Fruit fly (Drosophila melanogaster) whole organism, embryonic: ENCODE results near the gene ens.
A peak's percentile ranks its signal among the peaks of the same experiment; 100 is the strongest.

Experiments
- Asciz ChIP-seq: fragments of 200-800 bp; sonication (Bioruptor generic); optimal IDR thresholded peaks from 2 replicates; lab custom pipeline; 2017; ENCODE audit warnings: missing biosample characterization, mild to moderate bottlenecking, missing genetic modification characterization, missing genetic modification reagents
- Bgb ChIP-seq: fragments of 200-800 bp; sonication (Bioruptor generic); IDR thresholded peaks from 2 replicates; pipeline ENCODE4 v1.3.6; 2022; ENCODE audit warnings: missing biosample characterization, missing genetic modification characterization; ENCODE audit not compliant: partially characterized antibody
- BtbVII ChIP-seq: fragments of 200-800 bp; sonication (Bioruptor generic); optimal IDR thresholded peaks from 3 replicates; lab custom pipeline; 2017; ENCODE audit warnings: missing biosample characterization, mild to moderate bottlenecking, missing genetic modification characterization
- CG12155 ChIP-seq: fragments of 200-800 bp; sonication (Bioruptor generic); optimal IDR thresholded peaks from 3 replicates; lab custom pipeline; 2016; ENCODE audit warnings: missing biosample characterization, missing genetic modification characterization
- CG12391 ChIP-seq: fragments of 200-800 bp; sonication (Bioruptor generic); optimal IDR thresholded peaks from 3 replicates; lab custom pipeline; 2018; ENCODE audit warnings: missing biosample characterization, mild to moderate bottlenecking, missing genetic modification characterization, moderate library complexity
- CG14014 ChIP-seq: fragments of 200-800 bp; sonication (Bioruptor generic); IDR thresholded peaks from 2 replicates; pipeline ENCODE4 v1.3.6; 2022; ENCODE audit warnings: missing biosample characterization, missing genetic modification characterization
- CG15514 ChIP-seq: fragments of 200-800 bp; sonication (Bioruptor generic); optimal IDR thresholded peaks from 3 replicates; lab custom pipeline; 2017; ENCODE audit warnings: missing biosample characterization, missing genetic modification characterization, mild to moderate bottlenecking, moderate library complexity, missing genetic modification reagents
- CG15601 ChIP-seq: fragments of 200-800 bp; sonication (Bioruptor generic); optimal IDR thresholded peaks from 3 replicates; lab custom pipeline; 2019; ENCODE audit warnings: missing biosample characterization, mild to moderate bottlenecking, missing genetic modification characterization, moderate library complexity
- CG16815 ChIP-seq: fragments of 200-800 bp; sonication (Bioruptor generic); optimal IDR thresholded peaks from 3 replicates; lab custom pipeline; 2017; ENCODE audit warnings: missing biosample characterization, mild to moderate bottlenecking, missing genetic modification characterization
- CG17829 ChIP-seq: fragments of 200-800 bp; optimal IDR thresholded peaks from 2 replicates; lab custom pipeline; 2019; ENCODE audit warnings: missing biosample characterization, mild to moderate bottlenecking, missing genetic modification characterization, moderate library complexity
- CG18764 ChIP-seq: fragments of 200-800 bp; sonication (Bioruptor generic); optimal IDR thresholded peaks from 3 replicates; lab custom pipeline; 2016; ENCODE audit warnings: missing biosample characterization, missing genetic modification characterization
- CG2199 ChIP-seq: fragments of 200-800 bp; sonication (Bioruptor generic); IDR thresholded peaks from 3 replicates; pipeline ENCODE4 v1.3.6; 2022; ENCODE audit warnings: missing biosample characterization, missing genetic modification characterization
- CG32767 ChIP-seq: fragments of 200-800 bp; sonication (Bioruptor generic); IDR thresholded peaks from 2 replicates; pipeline ENCODE4 v1.3.6; 2022; ENCODE audit warnings: missing biosample characterization, missing genetic modification characterization
- CG42726 ChIP-seq: fragments of 200-800 bp; sonication (Bioruptor generic); IDR thresholded peaks from 2 replicates; pipeline ENCODE4 v1.3.6; 2022; ENCODE audit warnings: missing biosample characterization, missing genetic modification characterization; ENCODE audit not compliant: partially characterized antibody
- CG6765 ChIP-seq: fragments of 200-800 bp; sonication (Bioruptor generic); optimal IDR thresholded peaks from 3 replicates; lab custom pipeline; 2017; ENCODE audit warnings: missing biosample characterization, mild to moderate bottlenecking, missing genetic modification characterization
- CG6791 ChIP-seq: fragments of 200-800 bp; sonication (Bioruptor generic); IDR thresholded peaks from 3 replicates; pipeline ENCODE4 v1.3.6; 2022; ENCODE audit warnings: missing biosample characterization, missing genetic modification characterization; ENCODE audit not compliant: partially characterized antibody
- CG7963 ChIP-seq: fragments of 200-800 bp; sonication (Bioruptor generic); IDR thresholded peaks from 3 replicates; pipeline ENCODE4 v1.3.6; 2022; ENCODE audit warnings: missing biosample characterization, missing genetic modification characterization; ENCODE audit not compliant: partially characterized antibody
- CG9817 ChIP-seq: fragments of 200-800 bp; sonication (Bioruptor generic); optimal IDR thresholded peaks from 2 replicates; lab custom pipeline; 2018; ENCODE audit warnings: missing biosample characterization, mild to moderate bottlenecking, missing genetic modification characterization, moderate library complexity
- Chrac-16 ChIP-seq: fragments of 200-800 bp; sonication (Bioruptor generic); optimal IDR thresholded peaks from 3 replicates; lab custom pipeline; 2016; ENCODE audit warnings: missing biosample characterization, missing genetic modification characterization
- Dip3 ChIP-seq: fragments of 200-800 bp; sonication (Bioruptor generic); optimal IDR thresholded peaks from 3 replicates; lab custom pipeline; 2016; ENCODE audit warnings: missing biosample characterization, missing genetic modification characterization
- Doc2 ChIP-seq: fragments of 200-800 bp; sonication (Bioruptor generic); IDR thresholded peaks from 2 replicates; pipeline ENCODE4 v1.3.6; 2022; ENCODE audit warnings: missing biosample characterization, missing genetic modification characterization
- E2f2 ChIP-seq: fragments of 200-800 bp; sonication (Bioruptor generic); IDR thresholded peaks from 2 replicates; pipeline ENCODE4 v1.3.6; 2022; ENCODE audit warnings: missing biosample characterization, missing genetic modification characterization
- Elba2 ChIP-seq: fragments of 200-800 bp; sonication (Bioruptor generic); optimal IDR thresholded peaks from 3 replicates; lab custom pipeline; 2016; ENCODE audit warnings: missing biosample characterization, missing genetic modification characterization
- Ets97D ChIP-seq: fragments of 200-800 bp; sonication (Bioruptor generic); optimal IDR thresholded peaks from 3 replicates; lab custom pipeline; 2016; ENCODE audit warnings: missing biosample characterization, missing genetic modification characterization
- Fer3 ChIP-seq: fragments of 200-800 bp; sonication (Bioruptor generic); optimal IDR thresholded peaks from 2 replicates; lab custom pipeline; 2018; ENCODE audit warnings: missing biosample characterization, mild to moderate bottlenecking, missing genetic modification characterization, moderate library complexity
- GATAe ChIP-seq: fragments of 200-800 bp; sonication (Bioruptor generic); conservative IDR thresholded peaks from 2 replicates; pipeline ENCODE4 v1.3.6; 2022; ENCODE audit warnings: missing biosample characterization, missing genetic modification characterization
- HmgD ChIP-seq: fragments of 200-800 bp; sonication (Bioruptor generic); optimal IDR thresholded peaks from 3 replicates; lab custom pipeline; 2016; ENCODE audit warnings: missing biosample characterization, missing genetic modification characterization
- HmgZ ChIP-seq: fragments of 200-800 bp; sonication (Bioruptor generic); optimal IDR thresholded peaks from 2 replicates; lab custom pipeline; 2018; ENCODE audit warnings: missing biosample characterization, mild to moderate bottlenecking, missing genetic modification characterization
- Hr78 ChIP-seq, 2 experiments: fragments of 200-800 bp in 1 of 2; fragments of >200 bp in 1 of 2; sonication (Bioruptor generic) in 1 of 2; optimal IDR thresholded peaks; 2 replicates each; lab custom pipeline; 2017 to 2019; ENCODE audit warnings: missing biosample characterization in 2 of 2, missing genetic modification characterization in 2 of 2, mild to moderate bottlenecking in 1 of 2, moderate library complexity in 1 of 2
- Lhr ChIP-seq: fragments of 200-800 bp; sonication (Bioruptor generic); optimal IDR thresholded peaks from 3 replicates; lab custom pipeline; 2017; ENCODE audit warnings: mild to moderate bottlenecking, missing biosample characterization, missing genetic modification reagents, missing genetic modification characterization
- Med ChIP-seq: fragments of 200-800 bp; sonication (Bioruptor generic); peaks from one replicate; lab custom pipeline; 2016; ENCODE audit warnings: missing biosample characterization, missing genetic modification characterization, mild to moderate bottlenecking, inconsistent platforms, moderate library complexity
- Opbp ChIP-seq: fragments of 200-800 bp; sonication (Bioruptor generic); IDR thresholded peaks from 3 replicates; pipeline ENCODE4 v1.3.6; 2022; ENCODE audit warnings: missing biosample characterization, missing genetic modification characterization; ENCODE audit not compliant: partially characterized antibody
- Rx ChIP-seq: fragments of 200-800 bp; sonication (Bioruptor generic); IDR thresholded peaks from 2 replicates; pipeline ENCODE4 v1.3.6; 2022; ENCODE audit warnings: missing biosample characterization, missing genetic modification characterization
- Scr ChIP-seq: fragments of 200-800 bp; sonication (Bioruptor generic); IDR thresholded peaks from 2 replicates; pipeline ENCODE4 v1.3.6; 2022; ENCODE audit warnings: missing biosample characterization, missing genetic modification characterization; ENCODE audit not compliant: partially characterized antibody
- Vsx1 ChIP-seq: fragments of 200-800 bp; sonication (Bioruptor generic); optimal IDR thresholded peaks from 2 replicates; lab custom pipeline; 2017; ENCODE audit warnings: missing biosample characterization, mild to moderate bottlenecking, missing genetic modification characterization, missing genetic modification reagents
- bsh ChIP-seq, 2 experiments: fragments of 200-800 bp; sonication (Bioruptor generic); optimal IDR thresholded peaks; 2 replicates each; lab custom pipeline; 2017 to 2018; ENCODE audit warnings: mild to moderate bottlenecking in 2 of 2, missing biosample characterization in 2 of 2, missing genetic modification characterization in 2 of 2, moderate library complexity in 1 of 2
- btn ChIP-seq: fragments of 200-800 bp; sonication (Bioruptor generic); optimal IDR thresholded peaks from 2 replicates; lab custom pipeline; 2016; ENCODE audit warnings: missing biosample characterization, missing genetic modification characterization
- chinmo ChIP-seq: fragments of 200-800 bp; sonication (Bioruptor generic); IDR thresholded peaks from 4 replicates; pipeline ENCODE4 v1.3.6; 2022; ENCODE audit warnings: missing biosample characterization, missing genetic modification characterization; ENCODE audit not compliant: partially characterized antibody
- en ChIP-seq: fragments of 200-800 bp; sonication (Bioruptor generic); optimal IDR thresholded peaks from 2 replicates; lab custom pipeline; 2016; ENCODE audit warnings: missing biosample characterization, missing genetic modification characterization
- fd3F ChIP-seq: fragments of 200-800 bp; sonication (Bioruptor generic); optimal IDR thresholded peaks from 2 replicates; lab custom pipeline; 2018; ENCODE audit warnings: missing biosample characterization, mild to moderate bottlenecking, missing genetic modification characterization, moderate library complexity
- grau ChIP-seq: fragments of 200-800 bp; optimal IDR thresholded peaks from 3 replicates; lab custom pipeline; 2019; ENCODE audit warnings: missing biosample characterization, mild to moderate bottlenecking, missing genetic modification characterization, moderate library complexity
- hth ChIP-seq: fragments of >200 bp; optimal IDR thresholded peaks from 2 replicates; lab custom pipeline; 2017; ENCODE audit warnings: inconsistent platforms
- lab ChIP-seq: fragments of 200-800 bp; sonication (Bioruptor generic); optimal IDR thresholded peaks from 3 replicates; lab custom pipeline; 2017; ENCODE audit warnings: missing biosample characterization, missing genetic modification characterization, mild to moderate bottlenecking, moderate library complexity, missing genetic modification reagents
- nmo ChIP-seq: fragments of 200-800 bp; sonication (Bioruptor generic); optimal IDR thresholded peaks from 2 replicates; lab custom pipeline; 2018; ENCODE audit warnings: missing biosample characterization, mild to moderate bottlenecking, missing genetic modification characterization, moderate library complexity
- odd ChIP-seq: fragments of 200-800 bp; sonication (Bioruptor generic); optimal IDR thresholded peaks from 2 replicates; lab custom pipeline; 2017; ENCODE audit warnings: missing biosample characterization, mild to moderate bottlenecking, missing genetic modification characterization
- sd ChIP-seq: fragments of 200-800 bp; sonication (Bioruptor generic); optimal IDR thresholded peaks from 3 replicates; lab custom pipeline; 2018; ENCODE audit warnings: missing biosample characterization, mild to moderate bottlenecking, missing genetic modification characterization, moderate library complexity
- sima ChIP-seq: fragments of 200-800 bp; sonication (Bioruptor generic); optimal IDR thresholded peaks from 2 replicates; lab custom pipeline; 2016; ENCODE audit warnings: missing biosample characterization, missing genetic modification characterization
- trem ChIP-seq: fragments of 200-800 bp; optimal IDR thresholded peaks from 3 replicates; lab custom pipeline; 2019; ENCODE audit warnings: missing biosample characterization, mild to moderate bottlenecking, missing genetic modification characterization, moderate library complexity
- zfh1 ChIP-seq: fragments of 200-800 bp; sonication (Bioruptor generic); IDR thresholded peaks from 3 replicates; pipeline ENCODE4 v1.3.6; 2022; ENCODE audit warnings: missing biosample characterization, missing genetic modification characterization

Gene ens

dm6 chr3L:4092705-4093257 is 41.6 kb downstream of the ens start, which contains the start of gene CG14990 (continued):
- TF ChIP-seq btn (GFP tag; lab: Kevin White, UChicago): no peak
- no peak for TF ChIP-seq zfh1 (GFP tag; lab: Robert Waterston, UW)
- TF ChIP-seq CG14014 (GFP tag; lab: Robert Waterston, UW): no peak
- TF ChIP-seq nmo (GFP tag; lab: Kevin White, UChicago): peak; percentile 38
- no peak for TF ChIP-seq CG32767 (GFP tag; lab: Robert Waterston, UW)
- TF ChIP-seq chinmo (GFP tag; lab: Robert Waterston, UW): peak; percentile 74; the same call in 1 of the 4 replicates
- TF ChIP-seq E2f2 (GFP tag; lab: Robert Waterston, UW): peak; percentile 99
- no peak for TF ChIP-seq Asciz (GFP tag; lab: Kevin White, UChicago)
- TF ChIP-seq bsh (GFP tag; optimal IDR thresholded peaks at IDR 0.05; lab: Kevin White, UChicago): no peak
- no peak for TF ChIP-seq hth (lab: Kevin White, UChicago)
- no peak for TF ChIP-seq CG7963 (GFP tag; lab: Robert Waterston, UW)
- no peak for TF ChIP-seq fd3F (GFP tag; lab: Kevin White, UChicago)
- TF ChIP-seq trem: no peak
- TF ChIP-seq lab (GFP tag; lab: Kevin White, UChicago): no peak
- no peak for TF ChIP-seq CG18764 (GFP tag; lab: Kevin White, UChicago)
- TF ChIP-seq Vsx1 (GFP tag; lab: Kevin White, UChicago): no peak
- peak; percentile 10 for TF ChIP-seq CG12391 (tag; lab: Kevin White, UChicago)
- TF ChIP-seq BtbVII: no peak
- peak; percentile 65 for TF ChIP-seq sd (tag; lab: Kevin White, UChicago)
- TF ChIP-seq CG42726 (GFP tag; lab: Robert Waterston, UW): peak; percentile 66; the same call in 1 of the 2 replicates
- TF ChIP-seq CG6791 (GFP tag; lab: Robert Waterston, UW): peak; percentile 34; the same call in 1 of the 3 replicates
- peak in 1 of 2 experiments; percentile 40 for TF ChIP-seq Hr78 (GFP tag; optimal IDR thresholded peaks at IDR 0.05; lab: Kevin White, UChicago)
- TF ChIP-seq Elba2: no peak
- no peak for TF ChIP-seq Chrac-16
- peak; percentile 38 for TF ChIP-seq Ets97D (GFP tag; lab: Kevin White, UChicago)
- TF ChIP-seq en: no peak
- no peak for TF ChIP-seq CG6765 (GFP tag; lab: Kevin White, UChicago)
- peak; percentile 69 for TF ChIP-seq Bgb (GFP tag; lab: Robert Waterston, UW)
- peak; percentile 43 for TF ChIP-seq HmgZ (tag; lab: Kevin White, UChicago)
- TF ChIP-seq Lhr (GFP tag; lab: Kevin White, UChicago): peak; percentile 26
- TF ChIP-seq Scr (GFP tag; lab: Robert Waterston, UW): 0 out of 2 replicates have a peak, but pooled peaks have one; percentile 26
- no peak for TF ChIP-seq Dip3 (GFP tag; lab: Kevin White, UChicago)
- TF ChIP-seq Doc2: no peak
- peak; percentile 10 for TF ChIP-seq CG17829 (tag; lab: Kevin White, UChicago)
- TF ChIP-seq Fer3: no peak
- TF ChIP-seq CG15601 (tag; lab: Kevin White, UChicago): peak; percentile 23
- peak; percentile 11 for TF ChIP-seq grau (tag; lab: Kevin White, UChicago)
- peak; percentile 2 for TF ChIP-seq HmgD (GFP tag; lab: Kevin White, UChicago)
- no peak for TF ChIP-seq odd (GFP tag; lab: Kevin White, UChicago)
- no peak for TF ChIP-seq CG16815 (GFP tag; lab: Kevin White, UChicago)
- TF ChIP-seq CG15514 (GFP tag; lab: Kevin White, UChicago): peak; percentile 12
- TF ChIP-seq CG12155 (GFP tag; lab: Kevin White, UChicago): no peak
- TF ChIP-seq GATAe: no peak
- peak; percentile 75 for TF ChIP-seq Med (GFP tag; lab: Kevin White, UChicago)
- no peak for TF ChIP-seq Rx (GFP tag; lab: Robert Waterston, UW)
- TF ChIP-seq Opbp (GFP tag; lab: Robert Waterston, UW): peak; percentile 56; the same call in 2 of the 3 replicates
- TF ChIP-seq CG9817 (tag; lab: Kevin White, UChicago): no peak
- peak; percentile 90 for TF ChIP-seq CG2199
- no peak for TF ChIP-seq sima
